Worm (Caenorhabditis elegans): Measurements from ENCODE around the gene srz-10.

- no peak for TF ChIP-seq ztf-11 (tag; optimal IDR thresholded peaks at IDR 0.05)
- no peak for TF ChIP-seq R02D3.7 (tag; optimal IDR thresholded peaks at IDR 0.05)
- no peak for TF ChIP-seq unc-62 (GFP tag; optimal IDR thresholded peaks at IDR 0.05)
- TF ChIP-seq nhr-11 (tag; optimal IDR thresholded peaks at IDR 0.05) = no peak
- no peak for TF ChIP-seq ama-1 (optimal IDR thresholded peaks at IDR 0.05)
- TF ChIP-seq egl-27 (tag; optimal IDR thresholded peaks at IDR 0.05) = no peak
- no peak for TF ChIP-seq ZK546.5 (tag; optimal IDR thresholded peaks at IDR 0.05)
- no peak for TF ChIP-seq blmp-1 (tag; optimal IDR thresholded peaks at IDR 0.05; ENCODE audit: insufficient read depth)
- TF ChIP-seq nhr-6 (tag; optimal IDR thresholded peaks at IDR 0.05) = no peak
- no peak for TF ChIP-seq mbf-1 (tag; optimal IDR thresholded peaks at IDR 0.05)
- no peak for TF ChIP-seq nhr-12 (tag; optimal IDR thresholded peaks at IDR 0.05)
- TF ChIP-seq mdl-1 (tag; optimal IDR thresholded peaks at IDR 0.05) = no peak
- no peak for TF ChIP-seq nhr-77 (tag; optimal IDR thresholded peaks at IDR 0.05)
Measured at ce11 chrV:15285984-15286383, 22.9 kb downstream of the srz-10 start.
